Fruit fly (Drosophila melanogaster): ENCODE data around the gene CG43867.

DNA sequence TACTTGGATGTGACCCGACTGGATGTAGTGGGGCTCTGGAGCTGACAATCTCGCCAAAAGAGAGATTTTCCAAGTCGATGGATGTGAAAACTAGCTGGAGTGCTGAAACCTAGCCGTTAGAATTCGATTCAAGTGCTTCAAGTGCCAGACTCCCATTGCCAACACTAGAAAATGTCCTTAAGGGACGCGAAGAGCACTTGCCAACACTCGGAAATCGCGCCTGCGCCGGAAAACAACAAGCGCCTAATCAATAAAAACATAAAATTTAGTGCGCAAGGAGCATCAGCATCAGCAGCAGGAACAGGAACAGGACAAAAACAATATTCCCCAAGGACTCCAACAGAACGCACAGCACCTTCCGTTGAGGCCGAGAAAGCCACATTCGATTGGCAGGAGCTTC is 5.1 kb upstream of the CG43867 start:
- TF ChIP-seq ovo (GFP tag; optimal IDR thresholded peaks at IDR 0.05) (no peak), bab1 (GFP tag; optimal IDR thresholded peaks at IDR 0.05) (no peak), Crg-1 (GFP tag; optimal IDR thresholded peaks at IDR 0.05) (no peak), kay (GFP tag; ENCODE audit: borderline replicate concordance) (no peak), toe (GFP tag; optimal IDR thresholded peaks at IDR 0.05) (no peak), Mnt (GFP tag; optimal IDR thresholded peaks at IDR 0.05) (no peak), CG5204 (GFP tag; optimal IDR thresholded peaks at IDR 0.05) (no peak), CG1620 (GFP tag; optimal IDR thresholded peaks at IDR 0.05) (no peak), cic (GFP tag; optimal IDR thresholded peaks at IDR 0.05) (no peak), CG33017 (tag; optimal IDR thresholded peaks at IDR 0.05) (no peak), CG14711 (tag; optimal IDR thresholded peaks at IDR 0.05) (no peak), CG7101 (tag; optimal IDR thresholded peaks at IDR 0.05) (no peak), CG7045 (GFP tag; optimal IDR thresholded peaks at IDR 0.05) (no peak)

Data from whole organism, adult.